Fruit fly (Drosophila melanogaster): ENCODE data around the gene CG17776.

CG17776 gene

DNA sequence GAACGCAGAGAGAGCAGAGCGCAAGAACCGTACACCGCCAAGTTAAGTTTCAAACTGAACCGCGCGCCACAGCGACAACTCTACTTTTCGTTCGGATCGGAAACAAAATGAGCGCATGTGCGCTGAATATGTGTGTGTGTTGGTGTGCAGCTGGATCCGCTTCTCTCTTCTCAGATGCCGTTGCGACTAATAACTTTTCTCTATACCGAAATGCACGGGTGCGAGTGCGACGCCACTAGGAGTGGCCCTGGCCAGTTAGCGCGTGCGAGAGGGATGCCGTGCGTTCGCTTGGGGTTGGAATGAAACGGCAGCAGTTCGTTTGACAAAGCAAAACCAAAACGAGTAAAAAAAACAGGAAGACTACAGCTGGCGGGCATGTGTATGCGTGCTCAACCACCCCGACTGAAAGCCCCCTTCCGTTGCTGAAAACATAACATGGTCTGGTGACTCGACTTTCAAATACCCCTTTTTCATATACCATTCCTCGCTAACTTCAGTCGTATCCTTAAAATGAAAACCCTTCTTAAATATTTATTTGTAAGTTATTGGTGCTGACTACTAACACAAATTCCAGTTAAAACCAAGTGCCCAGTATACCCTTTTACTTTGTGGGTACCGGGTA, 47.6 kb upstream of the CG17776 start (continued):
- TF ChIP-seq dimm (GFP tag; IDR thresholded peaks at IDR 0.05) (peak; percentile 100), CG15696 (tag; optimal IDR thresholded peaks at IDR 0.05) (peak; percentile 100), run (tag; optimal IDR thresholded peaks at IDR 0.05) (peak; percentile 99), prd (optimal IDR thresholded peaks at IDR 0.05) (no peak), prd (GFP tag; IDR thresholded peaks at IDR 0.05) (peak; percentile 100), CG17612 (GFP tag; IDR thresholded peaks at IDR 0.05) (peak; percentile 100), BEAF-32 (GFP tag; optimal IDR thresholded peaks at IDR 0.05) (peak; percentile 42), zf30C (GFP tag; optimal IDR thresholded peaks at IDR 0.05) (peak; percentile 18), CG4617 (GFP tag; optimal IDR thresholded peaks at IDR 0.05; ENCODE audit: borderline replicate concordance) (peak; percentile 100), Ptx1 (GFP tag; IDR thresholded peaks at IDR 0.05) (peak; percentile 100), Meics (GFP tag; optimal IDR thresholded peaks at IDR 0.05) (peak; percentile 99), peb (GFP tag; IDR thresholded peaks at IDR 0.05) (peak; percentile 100), H15 (GFP tag; IDR thresholded peaks at IDR 0.05) (peak; percentile 100), CG3838 (GFP tag; optimal IDR thresholded peaks at IDR 0.05) (peak; percentile 99), CG42726 (GFP tag; IDR thresholded peaks at IDR 0.05; ENCODE audit: partially characterized antibody) (no peak), cg (GFP tag; optimal IDR thresholded peaks at IDR 0.05) (peak; percentile 93), dan (GFP tag; IDR thresholded peaks at IDR 0.05) (peak; percentile 100), lbe (GFP tag; optimal IDR thresholded peaks at IDR 0.05) (peak; percentile 99), kni (GFP tag; optimal IDR thresholded peaks at IDR 0.05) (peak; percentile 99), Dfd (GFP tag; optimal IDR thresholded peaks at IDR 0.05) (peak in 1 of 2 experiments; percentile 59), Hr39 (optimal IDR thresholded peaks at IDR 0.05) (no peak), BtbVII (GFP tag; optimal IDR thresholded peaks at IDR 0.05) (peak; percentile 99), grau (tag; optimal IDR thresholded peaks at IDR 0.05) (peak; percentile 100), z (GFP tag; IDR thresholded peaks at IDR 0.05) (peak; percentile 91), bigmax (GFP tag; optimal IDR thresholded peaks at IDR 0.05) (peak; percentile 90), aop (GFP tag; IDR thresholded peaks at IDR 0.05) (peak; percentile 99), org-1 (GFP tag; optimal IDR thresholded peaks at IDR 0.05) (peak; percentile 99), lab (GFP tag; optimal IDR thresholded peaks at IDR 0.05) (peak; percentile 100), ranshi (GFP tag; IDR thresholded peaks at IDR 0.05) (peak; percentile 100), CG14710 (tag; optimal IDR thresholded peaks at IDR 0.05) (peak; percentile 99), CG7987 (GFP tag; optimal IDR thresholded peaks at IDR 0.05) (peak; percentile 99), gce (GFP tag; IDR thresholded peaks at IDR 0.05) (peak; percentile 100), Ets97D (GFP tag; optimal IDR thresholded peaks at IDR 0.05) (peak; percentile 97), vnd (GFP tag; IDR thresholded peaks at IDR 0.05; ENCODE audit: partially characterized antibody) (no peak), MESR4 (GFP tag; optimal IDR thresholded peaks at IDR 0.05) (peak; percentile 96), stc (GFP tag; IDR thresholded peaks at IDR 0.05) (peak; percentile 100), Abd-B (GFP tag; optimal IDR thresholded peaks at IDR 0.05) (peak; percentile 100), CG9609 (GFP tag; optimal IDR thresholded peaks at IDR 0.05) (peak; percentile 100), CG17186 (GFP tag; optimal IDR thresholded peaks at IDR 0.05) (peak; percentile 98), CG7745 (tag; optimal IDR thresholded peaks at IDR 0.05) (peak; percentile 99), zfh1 (GFP tag; IDR thresholded peaks at IDR 0.05) (peak; percentile 100), CG31365 (tag; optimal IDR thresholded peaks at IDR 0.05) (peak; percentile 96), CG7963 (GFP tag; IDR thresholded peaks at IDR 0.05; ENCODE audit: partially characterized antibody) (no peak), CG1233 (GFP tag; optimal IDR thresholded peaks at IDR 0.05) (peak; percentile 100), Deaf1 (tag; optimal IDR thresholded peaks at IDR 0.05) (peak; percentile 90), CG9437 (GFP tag; optimal IDR thresholded peaks at IDR 0.05) (peak; percentile 94), CG43689 (GFP tag; IDR thresholded peaks at IDR 0.05) (peak; percentile 100), ERR (GFP tag; optimal IDR thresholded peaks at IDR 0.05) (peak; percentile 99), CG8359 (GFP tag; optimal IDR thresholded peaks at IDR 0.05; ENCODE audit: borderline replicate concordance) (peak; percentile 98), Mes4 (GFP tag; optimal IDR thresholded peaks at IDR 0.05) (peak; percentile 100)
